Fruit fly (Drosophila melanogaster) whole organism, embryonic: ENCODE results near the gene CG32079.

Source experiments
- BEAF-32 ChIP-seq: fragments of 200-800 bp; sonication (Bioruptor generic); optimal IDR thresholded peaks from 3 replicates; lab custom pipeline; 2017; ENCODE audit warnings: missing biosample characterization, missing genetic modification characterization, mild to moderate bottlenecking, moderate library complexity, missing genetic modification reagents
- CG10366 ChIP-seq: fragments of 200-800 bp; sonication (Bioruptor generic); IDR thresholded peaks from 2 replicates; pipeline ENCODE4 v1.3.6; 2022; ENCODE audit warnings: missing biosample characterization, missing genetic modification characterization
- CG11085 ChIP-seq: fragments of 200-800 bp; sonication (Bioruptor generic); IDR thresholded peaks from 2 replicates; pipeline ENCODE4 v1.3.6; 2022; ENCODE audit warnings: missing biosample characterization, missing genetic modification characterization
- CG11093 ChIP-seq: fragments of 200-800 bp; sonication (Bioruptor generic); IDR thresholded peaks from 3 replicates; pipeline ENCODE4 v1.3.6; 2022; ENCODE audit warnings: missing biosample characterization, missing genetic modification characterization
- CG12769 ChIP-seq: fragments of 200-800 bp; sonication (Bioruptor generic); optimal IDR thresholded peaks from 2 replicates; lab custom pipeline; 2019; ENCODE audit warnings: missing biosample characterization, mild to moderate bottlenecking, missing genetic modification characterization, moderate library complexity
- CG13287 ChIP-seq: fragments of 200-800 bp; sonication (Bioruptor generic); IDR thresholded peaks from 2 replicates; pipeline ENCODE4 v1.3.6; 2022; ENCODE audit warnings: missing biosample characterization, missing genetic modification characterization; ENCODE audit not compliant: partially characterized antibody
- CG13894 ChIP-seq: fragments of 200-800 bp; sonication (Bioruptor generic); optimal IDR thresholded peaks from 3 replicates; lab custom pipeline; 2018; ENCODE audit warnings: missing biosample characterization, mild to moderate bottlenecking, missing genetic modification characterization, moderate library complexity
- CG15073 ChIP-seq: fragments of 200-800 bp; sonication (Bioruptor generic); optimal IDR thresholded peaks from 2 replicates; lab custom pipeline; 2016; ENCODE audit warnings: missing biosample characterization, missing genetic modification characterization
- CG1529 ChIP-seq: fragments of 200-800 bp; sonication (Bioruptor generic); optimal IDR thresholded peaks from 3 replicates; lab custom pipeline; 2018; ENCODE audit warnings: missing biosample characterization, missing genetic modification characterization
- CG15479 ChIP-seq: fragments of 200-800 bp; sonication (Bioruptor generic); optimal IDR thresholded peaks from 3 replicates; lab custom pipeline; 2019; ENCODE audit warnings: missing biosample characterization, mild to moderate bottlenecking, missing genetic modification characterization, moderate library complexity
- CG15514 ChIP-seq: fragments of 200-800 bp; sonication (Bioruptor generic); optimal IDR thresholded peaks from 3 replicates; lab custom pipeline; 2017; ENCODE audit warnings: missing biosample characterization, missing genetic modification characterization, mild to moderate bottlenecking, moderate library complexity, missing genetic modification reagents
- CG17328 ChIP-seq: fragments of 200-800 bp; sonication (Bioruptor generic); IDR thresholded peaks from 2 replicates; pipeline ENCODE4 v1.3.6; 2022; ENCODE audit warnings: missing biosample characterization, missing genetic modification characterization
- CG2712 ChIP-seq: fragments of 200-800 bp; optimal IDR thresholded peaks from 3 replicates; lab custom pipeline; 2019; ENCODE audit warnings: missing biosample characterization, mild to moderate bottlenecking, missing genetic modification characterization, moderate library complexity
- CG32532 ChIP-seq: fragments of 200-800 bp; sonication (Bioruptor generic); IDR thresholded peaks from 2 replicates; pipeline ENCODE4 v1.3.6; 2022; ENCODE audit warnings: missing biosample characterization, missing genetic modification characterization
- CG42726 ChIP-seq: fragments of 200-800 bp; sonication (Bioruptor generic); IDR thresholded peaks from 2 replicates; pipeline ENCODE4 v1.3.6; 2022; ENCODE audit warnings: missing biosample characterization, missing genetic modification characterization; ENCODE audit not compliant: partially characterized antibody
- CG4820 ChIP-seq: fragments of 200-800 bp; sonication (Bioruptor generic); optimal IDR thresholded peaks from 3 replicates; lab custom pipeline; 2016; ENCODE audit warnings: missing biosample characterization, missing genetic modification characterization
- CG5180 ChIP-seq: fragments of 200-800 bp; sonication (Bioruptor generic); optimal IDR thresholded peaks from 3 replicates; lab custom pipeline; 2017; ENCODE audit warnings: missing biosample characterization, missing genetic modification characterization, mild to moderate bottlenecking, moderate library complexity, missing genetic modification reagents
- CG6689 ChIP-seq: fragments of 200-800 bp; sonication (Bioruptor generic); IDR thresholded peaks from 2 replicates; pipeline ENCODE4 v1.3.6; 2022; ENCODE audit warnings: missing biosample characterization, missing genetic modification characterization
- CG7963 ChIP-seq: fragments of 200-800 bp; sonication (Bioruptor generic); IDR thresholded peaks from 3 replicates; pipeline ENCODE4 v1.3.6; 2022; ENCODE audit warnings: missing biosample characterization, missing genetic modification characterization; ENCODE audit not compliant: partially characterized antibody
- CG9215 ChIP-seq: fragments of 200-800 bp; sonication (Bioruptor generic); IDR thresholded peaks from 2 replicates; pipeline ENCODE4 v1.3.6; 2022; ENCODE audit warnings: missing biosample characterization, missing genetic modification characterization
- CG9437 ChIP-seq: fragments of 200-800 bp; sonication (Bioruptor generic); optimal IDR thresholded peaks from 2 replicates; lab custom pipeline; 2018; ENCODE audit warnings: missing biosample characterization, mild to moderate bottlenecking, missing genetic modification characterization
- Deaf1 ChIP-seq: fragments of 200-800 bp; optimal IDR thresholded peaks from 3 replicates; lab custom pipeline; 2019; ENCODE audit warnings: missing biosample characterization, mild to moderate bottlenecking, missing genetic modification characterization, moderate library complexity
- Dek ChIP-seq: fragments of 200-800 bp; sonication (Bioruptor generic); optimal IDR thresholded peaks from 3 replicates; lab custom pipeline; 2019; ENCODE audit warnings: missing biosample characterization, mild to moderate bottlenecking, missing genetic modification characterization, moderate library complexity
- Dp ChIP-seq: fragments of 200-800 bp; sonication (Bioruptor generic); optimal IDR thresholded peaks from 2 replicates; lab custom pipeline; 2018; ENCODE audit warnings: missing biosample characterization, mild to moderate bottlenecking, missing genetic modification characterization, moderate library complexity
- HHEX ChIP-seq: fragments of 200-800 bp; sonication (Bioruptor generic); optimal IDR thresholded peaks from 3 replicates; lab custom pipeline; 2017; ENCODE audit warnings: missing biosample characterization, mild to moderate bottlenecking, missing genetic modification characterization, missing genetic modification reagents
- Hmr ChIP-seq: fragments of 200-800 bp; sonication (Bioruptor generic); optimal IDR thresholded peaks from 3 replicates; lab custom pipeline; 2017; ENCODE audit warnings: mild to moderate bottlenecking, missing biosample characterization, missing genetic modification reagents, missing genetic modification characterization
- Hr78 ChIP-seq, 2 experiments: fragments of 200-800 bp in 1 of 2; fragments of >200 bp in 1 of 2; sonication (Bioruptor generic) in 1 of 2; optimal IDR thresholded peaks; 2 replicates each; lab custom pipeline; 2017 to 2019; ENCODE audit warnings: missing biosample characterization in 2 of 2, missing genetic modification characterization in 2 of 2, mild to moderate bottlenecking in 1 of 2, moderate library complexity in 1 of 2
- Nf-YC ChIP-seq: fragments of 200-800 bp; optimal IDR thresholded peaks from 3 replicates; lab custom pipeline; 2019; ENCODE audit warnings: missing biosample characterization, mild to moderate bottlenecking, missing genetic modification characterization, moderate library complexity
- Xrp1 ChIP-seq: fragments of 200-800 bp; sonication (Bioruptor generic); IDR thresholded peaks from 2 replicates; pipeline ENCODE4 v1.3.6; 2022; ENCODE audit warnings: missing biosample characterization, missing genetic modification characterization
- amos ChIP-seq: fragments of 200-800 bp; sonication (Bioruptor generic); IDR thresholded peaks from 2 replicates; pipeline ENCODE4 v1.3.6; 2022; ENCODE audit warnings: missing biosample characterization, missing genetic modification characterization; ENCODE audit not compliant: partially characterized antibody
- cas ChIP-seq: fragments of 200-800 bp; sonication (Bioruptor generic); IDR thresholded peaks from 2 replicates; pipeline ENCODE4 v1.3.6; 2022; ENCODE audit warnings: missing biosample characterization, missing genetic modification characterization
- crol ChIP-seq: fragments of 200-800 bp; sonication (Bioruptor generic); IDR thresholded peaks from 2 replicates; pipeline ENCODE4 v1.3.6; 2022; ENCODE audit warnings: missing biosample characterization, missing genetic modification characterization
- dmrt99B ChIP-seq: fragments of 200-800 bp; sonication (Bioruptor generic); optimal IDR thresholded peaks from 2 replicates; lab custom pipeline; 2018; ENCODE audit warnings: missing biosample characterization, mild to moderate bottlenecking, missing genetic modification characterization, moderate library complexity
- fd3F ChIP-seq: fragments of 200-800 bp; sonication (Bioruptor generic); optimal IDR thresholded peaks from 2 replicates; lab custom pipeline; 2018; ENCODE audit warnings: missing biosample characterization, mild to moderate bottlenecking, missing genetic modification characterization, moderate library complexity
- gro ChIP-seq: fragments of 200-800 bp; sonication (Bioruptor generic); optimal IDR thresholded peaks from 2 replicates; lab custom pipeline; 2016; ENCODE audit warnings: missing biosample characterization, missing genetic modification characterization
- hkb ChIP-seq, 2 experiments: fragments of 200-800 bp in 1 of 2; fragments of >200 bp in 1 of 2; sonication (Bioruptor generic) in 1 of 2; IDR thresholded peaks in 1 of 2; optimal IDR thresholded peaks in 1 of 2; 2 replicates each; pipeline versions ENCODE4 v1.3.6 to Lab custom; 2017 to 2022; ENCODE audit warnings: missing biosample characterization in 1 of 2, missing genetic modification characterization in 1 of 2
- lmd ChIP-seq: fragments of 200-800 bp; sonication (Bioruptor generic); IDR thresholded peaks from 2 replicates; pipeline ENCODE4 v1.3.6; 2022; ENCODE audit warnings: missing biosample characterization, missing genetic modification characterization
- nau ChIP-seq: fragments of 200-800 bp; sonication (Bioruptor generic); optimal IDR thresholded peaks from 3 replicates; lab custom pipeline; 2017; ENCODE audit warnings: missing biosample characterization, mild to moderate bottlenecking, missing genetic modification characterization, missing genetic modification reagents
- otp ChIP-seq: fragments of 200-800 bp; sonication (Bioruptor generic); IDR thresholded peaks from 3 replicates; pipeline ENCODE4, ENCODE4 v1.3.6; 2022; ENCODE audit warnings: missing biosample characterization, missing genetic modification characterization
- pan ChIP-seq, 4 experiments: fragments of >200 bp in 3 of 4; fragments of 200-800 bp in 1 of 4; sonication (Bioruptor generic) in 1 of 4; optimal IDR thresholded peaks in 3 of 4; IDR thresholded peaks in 1 of 4; 2 replicates each; pipeline versions ENCODE4 v1.3.6 to Lab custom; 2017 to 2022; ENCODE audit warnings: missing biosample characterization in 2 of 4, missing genetic modification characterization in 2 of 4, mixed read lengths in 1 of 4
- ranshi ChIP-seq: fragments of 200-800 bp; sonication (Bioruptor generic); IDR thresholded peaks from 2 replicates; pipeline ENCODE4 v1.3.6; 2022; ENCODE audit warnings: missing biosample characterization, missing genetic modification characterization
- rib ChIP-seq: fragments of 200-800 bp; sonication (Bioruptor generic); IDR thresholded peaks from 2 replicates; pipeline ENCODE4 v1.3.6; 2022; ENCODE audit warnings: missing biosample characterization, missing genetic modification characterization
- row ChIP-seq: fragments of 200-800 bp; sonication (Bioruptor generic); IDR thresholded peaks from 3 replicates; pipeline ENCODE4 v1.3.6; 2022; ENCODE audit warnings: missing biosample characterization, missing genetic modification characterization
- stc ChIP-seq: fragments of 200-800 bp; sonication (Bioruptor generic); IDR thresholded peaks from 2 replicates; pipeline ENCODE4 v1.3.6; 2022; ENCODE audit warnings: missing biosample characterization, missing genetic modification characterization
- tap ChIP-seq: fragments of 200-800 bp; optimal IDR thresholded peaks from 3 replicates; lab custom pipeline; 2019; ENCODE audit warnings: missing biosample characterization, mild to moderate bottlenecking, missing genetic modification characterization, moderate library complexity
- ttk ChIP-seq: fragments of 200-800 bp; sonication (Bioruptor generic); IDR thresholded peaks from 2 replicates; pipeline ENCODE4 v2.1.2; 2022; ENCODE audit warnings: missing biosample characterization, missing genetic modification characterization
- unc-4 ChIP-seq: fragments of 200-800 bp; sonication (Bioruptor generic); IDR thresholded peaks from 2 replicates; pipeline ENCODE4 v1.3.6; 2022; ENCODE audit warnings: missing biosample characterization, missing genetic modification characterization; ENCODE audit not compliant: partially characterized antibody
- wdn ChIP-seq: fragments of 200-800 bp; sonication (Bioruptor generic); IDR thresholded peaks from 2 replicates; pipeline ENCODE4 v1.3.6; 2022; ENCODE audit warnings: missing biosample characterization, missing genetic modification characterization

The CG32079 gene

DNA sequence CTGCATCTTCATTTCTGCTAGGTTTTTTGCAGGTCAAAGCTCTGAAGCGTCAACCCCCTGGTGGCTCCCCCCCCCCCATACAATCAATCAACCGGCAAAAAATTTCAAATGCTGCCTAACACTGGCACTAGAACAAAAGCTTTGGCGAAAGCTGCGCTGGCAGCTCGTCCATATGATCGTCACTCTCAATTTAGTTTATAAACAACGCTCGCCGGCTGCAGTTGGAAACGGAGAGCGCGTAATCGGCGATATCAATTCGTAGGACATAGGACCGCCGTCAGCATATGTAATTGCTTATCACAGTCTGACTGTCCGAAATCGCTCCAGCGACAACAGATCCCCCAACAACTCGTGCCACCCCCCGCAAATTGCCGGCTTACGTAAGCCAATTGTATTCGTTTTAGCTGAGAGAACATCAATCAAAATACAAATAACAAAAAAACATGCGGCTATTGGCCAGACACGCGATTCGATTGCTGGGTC, 45.1 kb downstream of the CG32079 start, which contains the start of gene Mocs1 (continued):
- TF ChIP-seq stc (GFP tag; lab: Robert Waterston, UW) = no peak
- TF ChIP-seq crol (GFP tag; lab: Robert Waterston, UW) = peak; percentile 96
- peak; percentile 28; the same call in 1 of the 2 replicates for TF ChIP-seq Xrp1 (GFP tag; lab: Robert Waterston, UW)
- no peak for TF ChIP-seq tap (tag; lab: Kevin White, UChicago)
- TF ChIP-seq CG15479 = no peak
- no peak for TF ChIP-seq CG2712 (tag; lab: Kevin White, UChicago)
- TF ChIP-seq Dek (tag; lab: Kevin White, UChicago) = no peak
- TF ChIP-seq CG10366 = no peak
- TF ChIP-seq nau (GFP tag; lab: Kevin White, UChicago) = no peak
- peak; percentile 26; the same call in 1 of the 2 replicates for TF ChIP-seq ttk (GFP tag; lab: Robert Waterston, UW)
- TF ChIP-seq gro = peak; percentile 15
- no peak for TF ChIP-seq CG5180 (GFP tag; lab: Kevin White, UChicago)
- no peak for TF ChIP-seq hkb (optimal IDR thresholded peaks at IDR 0.05; lab: Kevin White, UChicago)
- TF ChIP-seq hkb (GFP tag; IDR thresholded peaks at IDR 0.05; lab: Robert Waterston, UW) = peak; percentile 17; the same call in 1 of the 2 replicates
- no peak for TF ChIP-seq unc-4 (GFP tag; lab: Robert Waterston, UW)
- TF ChIP-seq dmrt99B = no peak
- no peak for TF ChIP-seq CG15073 (GFP tag; lab: Kevin White, UChicago)
- TF ChIP-seq rib (GFP tag; lab: Robert Waterston, UW) = peak; percentile 60; the same call in 1 of the 2 replicates
- TF ChIP-seq cas (GFP tag; lab: Robert Waterston, UW) = no peak
- peak; percentile 22 for TF ChIP-seq Hmr (GFP tag; lab: Kevin White, UChicago)
- TF ChIP-seq CG11093 (GFP tag; lab: Robert Waterston, UW) = no peak
- no peak for TF ChIP-seq Dp (GFP tag; lab: Kevin White, UChicago)
- TF ChIP-seq CG7963 (GFP tag; lab: Robert Waterston, UW) = no peak
- no peak for TF ChIP-seq row (GFP tag; lab: Robert Waterston, UW)
- peak; percentile 53 for TF ChIP-seq CG15514
- no peak for TF ChIP-seq fd3F (GFP tag; lab: Kevin White, UChicago)
- TF ChIP-seq CG32532 (GFP tag; lab: Robert Waterston, UW) = peak; percentile 53
- TF ChIP-seq CG12769 (tag; lab: Kevin White, UChicago) = peak; percentile 38
- TF ChIP-seq wdn (GFP tag; lab: Robert Waterston, UW) = peak; percentile 30; the same call in 1 of the 2 replicates
- TF ChIP-seq CG4820 (GFP tag; lab: Kevin White, UChicago) = no peak
- peak; percentile 37; the same call in 1 of the 2 replicates for TF ChIP-seq amos (GFP tag; lab: Robert Waterston, UW)
- no peak for TF ChIP-seq lmd (GFP tag; lab: Robert Waterston, UW)
- TF ChIP-seq CG11085 (GFP tag; lab: Robert Waterston, UW) = peak; percentile 20; the same call in 1 of the 2 replicates
- TF ChIP-seq pan (optimal IDR thresholded peaks at IDR 0.05; lab: Kevin White, UChicago) = no peak
- TF ChIP-seq pan (GFP tag; optimal IDR thresholded peaks at IDR 0.05 in 1 of 2, IDR thresholded peaks at IDR 0.05 in 1 of 2) = peak in 1 of 2 experiments; percentile 14
- peak; percentile 6 for TF ChIP-seq HHEX (GFP tag; lab: Kevin White, UChicago)
- no peak for TF ChIP-seq CG13894 (tag; lab: Kevin White, UChicago)
- TF ChIP-seq Nf-YC (tag; lab: Kevin White, UChicago) = peak; percentile 38
- no peak for TF ChIP-seq CG1529 (GFP tag; lab: Kevin White, UChicago)
- no peak for TF ChIP-seq BEAF-32 (GFP tag; lab: Kevin White, UChicago)
- peak; percentile 26; the same call in 1 of the 2 replicates for TF ChIP-seq CG42726 (GFP tag; lab: Robert Waterston, UW)
- peak; percentile 1 for TF ChIP-seq CG9437 (GFP tag; lab: Kevin White, UChicago)
- TF ChIP-seq otp = 0 out of 3 replicates have a peak, but pooled peaks have one; percentile 24
- peak; percentile 30; the same call in 1 of the 2 replicates for TF ChIP-seq CG17328 (GFP tag; lab: Robert Waterston, UW)
- peak; percentile 8 for TF ChIP-seq Deaf1 (tag; lab: Kevin White, UChicago)
- no peak for TF ChIP-seq CG6689 (GFP tag; lab: Robert Waterston, UW)
- TF ChIP-seq CG9215 = no peak
- peak; percentile 19; the same call in 1 of the 2 replicates for TF ChIP-seq ranshi (GFP tag; lab: Robert Waterston, UW)
- peak; percentile 49; the same call in 1 of the 2 replicates for TF ChIP-seq CG13287 (GFP tag; lab: Robert Waterston, UW)
- TF ChIP-seq Hr78 (GFP tag; optimal IDR thresholded peaks at IDR 0.05; lab: Kevin White, UChicago) = peak in 1 of 2 experiments; percentile 98
